Worm (Caenorhabditis elegans) whole organism, L2 larva: ENCODE data around the gene math-38.

Experiments used
- ama-1 ChIP-seq: fragments of 150-350 bp; optimal IDR thresholded peaks from 2 replicates; lab custom pipeline; 2018; ENCODE audit warnings: inconsistent platforms
- egl-27 ChIP-seq: sonication (generic microtip); optimal IDR thresholded peaks from 3 replicates; lab custom pipeline; 2017; ENCODE audit warnings: missing biosample characterization, missing genetic modification reagents, missing genetic modification characterization
- elt-1 ChIP-seq: fragments of 150-350 bp; optimal IDR thresholded peaks from 2 replicates; lab custom pipeline; 2014; ENCODE audit warnings: missing biosample characterization, missing genetic modification characterization
- lin-13 ChIP-seq: fragments of 150-350 bp; optimal IDR thresholded peaks from 2 replicates; lab custom pipeline; 2014; ENCODE audit warnings: missing biosample characterization, missing genetic modification reagents, missing genetic modification characterization
- nhr-77 ChIP-seq: fragments of 150-350 bp; optimal IDR thresholded peaks from 2 replicates; lab custom pipeline; 2014; ENCODE audit warnings: missing biosample characterization, missing genetic modification characterization
- zag-1 ChIP-seq: fragments of 150-350 bp; optimal IDR thresholded peaks from 2 replicates; lab custom pipeline; 2014; ENCODE audit warnings: missing biosample characterization, missing genetic modification characterization

- TF ChIP-seq egl-27 (tag; lab: Kevin White, UChicago) (no peak), zag-1 (tag; lab: Kevin White, UChicago) (no peak), elt-1 (tag; lab: Kevin White, UChicago) (no peak), nhr-77 (tag; lab: Kevin White, UChicago) (no peak), lin-13 (GFP tag; lab: Kevin White, UChicago) (no peak), ama-1 (lab: Kevin White, UChicago) (no peak)
Measured at ce11 chrII:1535931-1536330, 43.9 kb downstream of the math-38 start, which contains the start of gene fbxb-43.
